Worm (Caenorhabditis elegans) whole organism, midembryonic: ENCODE results near the gene math-23.

Experiments used
- cog-1 ChIP-seq: sonication (generic microtip); optimal IDR thresholded peaks from 2 replicates; lab custom pipeline; 2016; ENCODE audit warnings: missing genetic modification characterization, missing compliant biosample characterization
- flt-1 ChIP-seq: fragments of 200-800 bp; sonication (Bioruptor generic); IDR thresholded peaks from 2 replicates; pipeline ENCODE4 v1.3.6; 2022; ENCODE audit warnings: missing genetic modification characterization, missing compliant biosample characterization
- tab-1 ChIP-seq: fragments of 200-800 bp; sonication (Bioruptor generic); IDR thresholded peaks from 2 replicates; pipeline ENCODE4 v1.3.6; 2022; ENCODE audit warnings: missing genetic modification characterization, missing compliant biosample characterization
- ztf-23 ChIP-seq: fragments of 200-800 bp; sonication (Bioruptor generic); IDR thresholded peaks from 2 replicates; pipeline ENCODE4 v1.3.6; 2022; ENCODE audit warnings: missing genetic modification reagents, missing genetic modification characterization, missing compliant biosample characterization
- ztf-29 ChIP-seq: fragments of 200-800 bp; sonication (Bioruptor generic); IDR thresholded peaks from 2 replicates; pipeline ENCODE4 v1.3.6; 2022; ENCODE audit warnings: missing genetic modification reagents, missing genetic modification characterization, missing compliant biosample characterization

- TF ChIP-seq ztf-29 (GFP tag; lab: Robert Waterston, UW) (no peak), flt-1 (no peak), tab-1 (GFP tag; lab: Robert Waterston, UW) (no peak), cog-1 (tag; lab: Kevin White, UChicago) (no peak), ztf-23 (GFP tag; lab: Robert Waterston, UW) (no peak)
These were observed 18.9 kb downstream of the math-23 start, which contains the start of gene bath-7 for ce11 chrII:1921018-1921417.
